Worm (Caenorhabditis elegans) whole organism, L4 larva: ENCODE results near the gene idpb-5.

ENCODE experiments used
- F26F4.8 ChIP-seq: fragments of 200-800 bp; sonication (Bioruptor generic); conservative IDR thresholded peaks from 2 replicates; pipeline ENCODE4 v1.3.6; 2022; ENCODE audit warnings: missing genetic modification characterization, missing compliant biosample characterization
- F44E2.7 ChIP-seq: fragments of 200-800 bp; sonication (Bioruptor generic); IDR thresholded peaks from 2 replicates; pipeline ENCODE4 v2.1.2; 2022; ENCODE audit warnings: missing genetic modification characterization, missing compliant biosample characterization
- F49E8.2 ChIP-seq: sonication (generic microtip); optimal IDR thresholded peaks from 2 replicates; lab custom pipeline; 2016; ENCODE audit warnings: missing compliant biosample characterization, mild to moderate bottlenecking, missing genetic modification characterization, borderline replicate concordance
- T26A8.4 ChIP-seq: fragments of 200-800 bp; sonication (Bioruptor generic); IDR thresholded peaks from 2 replicates; pipeline ENCODE4 v1.3.6; 2022; ENCODE audit warnings: missing genetic modification characterization, missing compliant biosample characterization
- Y48G9A.11 ChIP-seq: fragments of 200-800 bp; sonication (Bioruptor generic); IDR thresholded peaks from 2 replicates; pipeline ENCODE4 v1.3.6; 2022; ENCODE audit warnings: missing genetic modification reagents, missing genetic modification characterization, missing compliant biosample characterization
- ZK337.2 ChIP-seq: fragments of 200-800 bp; sonication (Bioruptor generic); IDR thresholded peaks from 2 replicates; pipeline ENCODE4 v1.3.6; 2022; ENCODE audit warnings: missing genetic modification reagents, missing genetic modification characterization, missing compliant biosample characterization
- aha-1 ChIP-seq: fragments of 150-350 bp; peaks from one replicate; lab custom pipeline; 2014; ENCODE audit warnings: missing biosample characterization, missing genetic modification characterization
- ama-1 ChIP-seq: fragments of 150-350 bp; optimal IDR thresholded peaks from 2 replicates; lab custom pipeline; 2014; ENCODE audit warnings: inconsistent platforms, mixed read lengths
- attf-4 ChIP-seq: sonication (generic microtip); optimal IDR thresholded peaks from 3 replicates; lab custom pipeline; 2017; ENCODE audit warnings: missing biosample characterization, missing genetic modification characterization
- ceh-20 ChIP-seq: fragments of 200-800 bp; sonication (Bioruptor generic); IDR thresholded peaks from 2 replicates; pipeline ENCODE4 v1.3.6; 2022; ENCODE audit warnings: missing genetic modification reagents, missing genetic modification characterization, missing compliant biosample characterization
- ceh-82 ChIP-seq: sonication (generic microtip); optimal IDR thresholded peaks from 2 replicates; lab custom pipeline; 2017; ENCODE audit warnings: missing biosample characterization, missing genetic modification characterization
- ctbp-1 ChIP-seq: fragments of 200-800 bp; sonication (Bioruptor generic); IDR thresholded peaks from 2 replicates; pipeline ENCODE4 v1.3.6; 2022; ENCODE audit warnings: missing genetic modification reagents, missing genetic modification characterization, missing compliant biosample characterization
- daf-12 ChIP-seq: fragments of 150-350 bp; optimal IDR thresholded peaks from 2 replicates; lab custom pipeline; 2014; ENCODE audit warnings: missing biosample characterization, missing genetic modification reagents, missing genetic modification characterization
- daf-16 ChIP-seq, 3 experiments: sonication (generic microtip); optimal IDR thresholded peaks; 2 replicates each; lab custom pipeline; 2016 to 2017; ENCODE audit warnings: missing genetic modification characterization in 3 of 3, missing genetic modification reagents in 3 of 3, mild to moderate bottlenecking in 2 of 3, missing compliant biosample characterization in 2 of 3, missing biosample characterization in 1 of 3, moderate library complexity in 1 of 3
- daf-19 ChIP-seq: fragments of 200-800 bp; sonication (Bioruptor generic); conservative IDR thresholded peaks from 2 replicates; pipeline ENCODE4 v1.3.6; 2022; ENCODE audit warnings: missing genetic modification characterization, missing compliant biosample characterization
- daf-8 ChIP-seq: fragments of 200-800 bp; sonication (Bioruptor generic); IDR thresholded peaks from 2 replicates; pipeline ENCODE4 v1.3.6; 2022; ENCODE audit warnings: missing genetic modification characterization, missing compliant biosample characterization
- dmd-6 ChIP-seq: fragments of 200-800 bp; sonication (Bioruptor generic); IDR thresholded peaks from 2 replicates; pipeline ENCODE4 v1.3.6; 2022; ENCODE audit warnings: missing genetic modification reagents, missing genetic modification characterization, missing compliant biosample characterization
- dmd-8 ChIP-seq: fragments of 200-800 bp; sonication (Bioruptor generic); IDR thresholded peaks from 2 replicates; pipeline ENCODE4 v1.3.6; 2022; ENCODE audit warnings: missing genetic modification characterization, missing compliant biosample characterization
- dpl-1 ChIP-seq: fragments of 150-350 bp; optimal IDR thresholded peaks from 2 replicates; lab custom pipeline; 2014; ENCODE audit warnings: missing biosample characterization, missing genetic modification reagents, missing genetic modification characterization
- duxl-1 ChIP-seq: sonication (generic microtip); optimal IDR thresholded peaks from 2 replicates; lab custom pipeline; 2016; ENCODE audit warnings: mild to moderate bottlenecking, missing genetic modification characterization, moderate library complexity, missing compliant biosample characterization; ENCODE audit not compliant: poor library complexity
- egl-27 ChIP-seq: sonication (generic microtip); optimal IDR thresholded peaks from 3 replicates; lab custom pipeline; 2017; ENCODE audit warnings: missing biosample characterization, missing genetic modification reagents, missing genetic modification characterization
- egl-43 ChIP-seq: fragments of 200-800 bp; sonication (Bioruptor generic); IDR thresholded peaks from 2 replicates; pipeline ENCODE4 v1.3.6; 2022; ENCODE audit warnings: missing genetic modification reagents, missing genetic modification characterization, missing compliant biosample characterization
- hlh-11 ChIP-seq: fragments of 200-800 bp; sonication (Bioruptor generic); optimal IDR thresholded peaks from 2 replicates; lab custom pipeline; 2018; ENCODE audit warnings: mild to moderate bottlenecking, missing genetic modification characterization, missing compliant biosample characterization
- lim-7 ChIP-seq: fragments of 200-800 bp; sonication (Bioruptor generic); IDR thresholded peaks from 2 replicates; pipeline ENCODE4 v1.3.6; 2022; ENCODE audit warnings: missing genetic modification characterization, missing compliant biosample characterization
- lin-1 ChIP-seq: fragments of 200-800 bp; sonication (Bioruptor generic); IDR thresholded peaks from 2 replicates; pipeline ENCODE4 v1.3.6; 2022; ENCODE audit warnings: missing genetic modification reagents, missing genetic modification characterization, missing compliant biosample characterization
- lin-13 ChIP-seq: fragments of 150-350 bp; optimal IDR thresholded peaks from 2 replicates; lab custom pipeline; 2014; ENCODE audit warnings: missing biosample characterization, missing genetic modification reagents, missing genetic modification characterization
- lir-3 ChIP-seq: sonication (generic microtip); optimal IDR thresholded peaks from 2 replicates; lab custom pipeline; 2016; ENCODE audit warnings: mild to moderate bottlenecking, missing genetic modification characterization, missing compliant biosample characterization
- madf-9 ChIP-seq: fragments of 200-800 bp; sonication (Bioruptor generic); conservative IDR thresholded peaks from 2 replicates; pipeline ENCODE4 v1.3.6; 2022; ENCODE audit warnings: missing genetic modification reagents, missing genetic modification characterization, missing compliant biosample characterization
- mep-1 ChIP-seq: fragments of 150-350 bp; sonication (generic microtip); optimal IDR thresholded peaks from 3 replicates; lab custom pipeline; 2014; ENCODE audit warnings: missing biosample characterization, missing genetic modification characterization
- nhr-25 ChIP-seq: sonication (generic microtip); optimal IDR thresholded peaks from 2 replicates; lab custom pipeline; 2017; ENCODE audit warnings: missing genetic modification characterization, mild to moderate bottlenecking, missing compliant biosample characterization, antibody characterized with exemption, moderate library complexity, borderline replicate concordance; ENCODE audit not compliant: insufficient read depth
- nhr-42 ChIP-seq: fragments of 200-800 bp; sonication (Bioruptor generic); IDR thresholded peaks from 2 replicates; pipeline ENCODE4 v1.3.6; 2022; ENCODE audit warnings: missing genetic modification characterization, missing compliant biosample characterization
- nhr-48 ChIP-seq: sonication (generic microtip); optimal IDR thresholded peaks from 2 replicates; lab custom pipeline; 2016; ENCODE audit warnings: mild to moderate bottlenecking, missing genetic modification characterization, missing compliant biosample characterization
- nhr-6 ChIP-seq: fragments of 150-350 bp; optimal IDR thresholded peaks from 2 replicates; lab custom pipeline; 2014; ENCODE audit warnings: missing biosample characterization, missing genetic modification characterization
- nhr-76 ChIP-seq: fragments of 150-350 bp; optimal IDR thresholded peaks from 2 replicates; lab custom pipeline; 2014; ENCODE audit warnings: missing biosample characterization, missing genetic modification characterization
- pqm-1 ChIP-seq: sonication (generic microtip); optimal IDR thresholded peaks from 2 replicates; lab custom pipeline; 2017; ENCODE audit warnings: missing biosample characterization, missing genetic modification characterization
- sdz-12 ChIP-seq: fragments of 200-800 bp; sonication (Bioruptor generic); optimal IDR thresholded peaks from 2 replicates; lab custom pipeline; 2018; ENCODE audit warnings: mild to moderate bottlenecking, missing genetic modification characterization, missing compliant biosample characterization
- set-16 ChIP-seq: fragments of 200-800 bp; sonication (Bioruptor generic); IDR thresholded peaks from 2 replicates; pipeline ENCODE4 v1.3.6; 2022; ENCODE audit warnings: missing genetic modification reagents, missing genetic modification characterization, missing compliant biosample characterization
- skn-1 ChIP-seq: fragments of 150-350 bp; optimal IDR thresholded peaks from 2 replicates; lab custom pipeline; 2014; ENCODE audit warnings: missing biosample characterization, missing genetic modification characterization
- snpc-1.2 ChIP-seq: fragments of 200-800 bp; sonication (Bioruptor generic); IDR thresholded peaks from 2 replicates; pipeline ENCODE4 v1.3.6; 2022; ENCODE audit warnings: missing genetic modification reagents, missing genetic modification characterization, missing compliant biosample characterization
- spr-1 ChIP-seq: sonication (generic microtip); optimal IDR thresholded peaks from 2 replicates; lab custom pipeline; 2016; ENCODE audit warnings: mild to moderate bottlenecking, missing genetic modification characterization, missing compliant biosample characterization
- spr-3 ChIP-seq: fragments of 200-800 bp; sonication (Bioruptor generic); optimal IDR thresholded peaks from 2 replicates; lab custom pipeline; 2018; ENCODE audit warnings: mild to moderate bottlenecking, missing genetic modification characterization, missing compliant biosample characterization
- tra-1 ChIP-seq: fragments of 200-800 bp; sonication (Bioruptor generic); IDR thresholded peaks from 2 replicates; pipeline ENCODE4 v1.3.6; 2022; ENCODE audit warnings: missing genetic modification reagents, missing genetic modification characterization, missing compliant biosample characterization
- unc-130 ChIP-seq: sonication (generic microtip); optimal IDR thresholded peaks from 2 replicates; lab custom pipeline; 2016; ENCODE audit warnings: missing genetic modification reagents, missing genetic modification characterization, missing compliant biosample characterization
- unc-62 ChIP-seq, 3 experiments: fragments of 150-350 bp in 1 of 3; sonication (generic microtip); optimal IDR thresholded peaks in 2 of 3; peaks in 1 of 3; 1 replicate in 1 of 3; 2 replicates in 2 of 3; lab custom pipeline; 2014 to 2017; ENCODE audit warnings: missing biosample characterization in 3 of 3, missing genetic modification characterization in 3 of 3, missing genetic modification reagents in 3 of 3, missing genotype in 1 of 3
- vab-7 ChIP-seq: fragments of 200-800 bp; sonication (Bioruptor generic); IDR thresholded peaks from 2 replicates; pipeline ENCODE4 v1.3.6; 2022; ENCODE audit warnings: missing genetic modification reagents, missing genetic modification characterization, missing compliant biosample characterization
- zag-1 ChIP-seq: fragments of 150-350 bp; optimal IDR thresholded peaks from 2 replicates; lab custom pipeline; 2014; ENCODE audit warnings: missing biosample characterization, missing genetic modification characterization
- zfp-2 ChIP-seq: sonication (generic microtip); optimal IDR thresholded peaks from 2 replicates; lab custom pipeline; 2016; ENCODE audit warnings: mild to moderate bottlenecking, missing genetic modification characterization, missing compliant biosample characterization
- zip-2 ChIP-seq: fragments of 150-350 bp; optimal IDR thresholded peaks from 2 replicates; lab custom pipeline; 2014; ENCODE audit warnings: missing biosample characterization, missing genetic modification characterization
- ztf-11 ChIP-seq: fragments of 150-350 bp; optimal IDR thresholded peaks from 2 replicates; lab custom pipeline; 2014; ENCODE audit warnings: missing biosample characterization, missing genetic modification characterization

Gene idpb-5

DNA sequence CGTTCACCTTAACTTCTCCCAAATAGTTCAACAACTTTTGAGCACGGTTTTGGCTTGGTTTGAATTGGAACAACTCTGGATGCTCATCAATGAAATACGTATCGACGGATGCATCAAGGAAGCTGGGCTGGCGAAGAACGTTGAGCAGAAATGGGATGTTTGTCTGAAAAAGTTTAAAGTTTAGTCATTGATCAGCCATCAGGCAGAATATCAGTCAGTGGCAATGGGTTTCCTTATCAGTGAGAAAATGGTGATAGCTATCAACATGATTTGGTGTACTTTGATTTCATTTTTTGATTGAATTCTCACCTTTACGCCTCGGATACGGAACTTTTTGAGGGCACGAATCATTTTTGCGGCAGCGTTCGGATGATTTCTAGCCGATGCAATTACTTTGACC, 18.8 kb upstream of the idpb-5 start (continued):
- TF ChIP-seq attf-4 (tag; lab: Kevin White, UChicago), result no peak
- no peak for TF ChIP-seq ZK337.2 (GFP tag; lab: Robert Waterston, UW)
- TF ChIP-seq nhr-48 (tag; lab: Kevin White, UChicago), result no peak
- no peak for TF ChIP-seq tra-1
- TF ChIP-seq F44E2.7 (GFP tag; lab: Robert Waterston, UW), result no peak
- TF ChIP-seq T26A8.4 (GFP tag; lab: Robert Waterston, UW), result no peak; the same call in 1 of the 2 replicates
- TF ChIP-seq hlh-11 (tag; lab: Kevin White, UChicago), result peak; percentile 35
- no peak for TF ChIP-seq ctbp-1 (GFP tag; lab: Robert Waterston, UW)
- no peak for TF ChIP-seq madf-9 (GFP tag; lab: Robert Waterston, UW)
- no peak for TF ChIP-seq egl-43
- TF ChIP-seq duxl-1 (tag; lab: Kevin White, UChicago), result no peak
- TF ChIP-seq ceh-20 (GFP tag; lab: Robert Waterston, UW), result no peak
- no peak for TF ChIP-seq F49E8.2 (tag; lab: Kevin White, UChicago)
- TF ChIP-seq spr-1 (tag; lab: Kevin White, UChicago), result no peak
- TF ChIP-seq skn-1 (tag; lab: Kevin White, UChicago), result no peak
- TF ChIP-seq ceh-82, result no peak
- TF ChIP-seq aha-1 (tag; lab: Kevin White, UChicago), result peak; percentile 96
- TF ChIP-seq zag-1 (tag; lab: Kevin White, UChicago), result no peak

DNA sequence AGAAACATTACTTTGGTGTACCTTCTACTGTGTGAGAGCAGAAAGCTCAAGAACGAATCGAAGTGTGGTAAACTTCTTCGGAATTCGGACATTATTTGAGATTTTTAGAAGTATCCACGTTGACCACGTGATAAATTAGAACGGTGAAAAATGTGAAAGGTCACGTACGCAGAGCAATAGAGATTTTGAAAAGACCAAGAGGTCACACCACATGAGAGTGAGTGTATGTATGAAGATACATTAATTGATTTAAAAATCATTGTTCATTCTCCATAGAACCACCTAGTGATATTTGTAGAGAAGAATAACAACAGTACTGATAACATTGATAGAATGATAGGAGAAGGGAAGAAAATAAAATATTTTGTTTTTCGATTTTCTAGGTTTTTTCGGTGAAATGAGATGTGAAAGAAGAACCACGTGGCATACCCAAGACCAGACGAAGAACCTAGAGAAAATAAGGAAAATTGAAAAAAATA, 16.8 kb upstream of the idpb-5 start, which contains the start of gene pyc-1:
Gene pyc-1 (minus strand): TSS at position 69 of the 479 bp plus-strand sequence.
- TF ChIP-seq duxl-1 (tag; lab: Kevin White, UChicago) (no peak), daf-12 (tag; lab: Kevin White, UChicago) (no peak), madf-9 (GFP tag; lab: Robert Waterston, UW) (no peak), unc-62 (GFP tag; optimal IDR thresholded peaks at IDR 0.05 in 1 of 2; lab: Kevin White, UChicago) (peak in 1 of 2 experiments; percentile 49), unc-62 (tag; optimal IDR thresholded peaks at IDR 0.05; lab: Kevin White, UChicago) (no peak), dpl-1 (GFP tag; lab: Kevin White, UChicago) (no peak), pqm-1 (peak; percentile 10), zip-2 (tag; lab: Kevin White, UChicago) (peak; percentile 21), daf-19 (GFP tag; lab: Robert Waterston, UW) (no peak), egl-43 (no peak), unc-130 (GFP tag; lab: Kevin White, UChicago) (no peak), F26F4.8 (GFP tag; lab: Robert Waterston, UW) (no peak), nhr-48 (tag; lab: Kevin White, UChicago) (no peak), ctbp-1 (GFP tag; lab: Robert Waterston, UW) (no peak), hlh-11 (tag; lab: Kevin White, UChicago) (peak; percentile 66), mep-1 (peak; percentile 71), nhr-6 (peak; percentile 47), egl-27 (tag; lab: Kevin White, UChicago) (no peak), aha-1 (tag; lab: Kevin White, UChicago) (peak; percentile 92), nhr-42 (GFP tag; lab: Robert Waterston, UW) (no peak), lir-3 (tag; lab: Kevin White, UChicago) (no peak), lin-13 (GFP tag; lab: Kevin White, UChicago) (no peak), sdz-12 (GFP tag; lab: Kevin White, UChicago) (no peak), Y48G9A.11 (no peak), lim-7 (GFP tag; lab: Robert Waterston, UW) (no peak), spr-1 (tag; lab: Kevin White, UChicago) (no peak), dmd-6 (GFP tag; lab: Robert Waterston, UW) (peak; percentile 47), snpc-1.2 (GFP tag; lab: Robert Waterston, UW) (no peak), ama-1 (lab: Kevin White, UChicago) (no peak), ztf-11 (tag; lab: Kevin White, UChicago) (no peak), daf-16 (GFP tag; optimal IDR thresholded peaks at IDR 0.05; lab: Kevin White, UChicago) (no peak), daf-16 (tag; optimal IDR thresholded peaks at IDR 0.05; lab: Kevin White, UChicago) (peak; percentile 91), nhr-25 (tag; lab: Kevin White, UChicago) (no peak), daf-8 (no peak), spr-3 (GFP tag; lab: Kevin White, UChicago) (no peak), zfp-2 (no peak), dmd-8 (no peak), vab-7 (GFP tag; lab: Robert Waterston, UW) (no peak), lin-1 (GFP tag; lab: Robert Waterston, UW) (0 out of 2 replicates have a peak, but pooled peaks have one; percentile 12), nhr-76 (tag; lab: Kevin White, UChicago) (no peak), set-16 (GFP tag; lab: Robert Waterston, UW) (no peak)
